Fruit fly (Drosophila melanogaster) whole organism, embryonic: Measurements from ENCODE around the gene drl.
A peak's percentile ranks its signal among the peaks of the same experiment; 100 is the strongest.

ENCODE experiments used
- Atf-2 ChIP-seq: fragments of 200-800 bp; sonication (Bioruptor generic); optimal IDR thresholded peaks from 2 replicates; lab custom pipeline; 2016; ENCODE audit warnings: missing biosample characterization, missing genetic modification characterization
- Atf6 ChIP-seq: fragments of 200-800 bp; sonication (Bioruptor generic); IDR thresholded peaks from 2 replicates; pipeline ENCODE4 v1.3.6; 2022; ENCODE audit warnings: missing biosample characterization, missing genetic modification characterization
- CG10209 ChIP-seq: fragments of 200-800 bp; sonication (Bioruptor generic); optimal IDR thresholded peaks from 3 replicates; lab custom pipeline; 2017; ENCODE audit warnings: missing biosample characterization, mild to moderate bottlenecking, missing genetic modification characterization, missing genetic modification reagents
- CG11504 ChIP-seq: fragments of 200-800 bp; sonication (Bioruptor generic); optimal IDR thresholded peaks from 3 replicates; lab custom pipeline; 2019; ENCODE audit warnings: missing biosample characterization, mild to moderate bottlenecking, missing genetic modification characterization, moderate library complexity
- CG12391 ChIP-seq: fragments of 200-800 bp; sonication (Bioruptor generic); optimal IDR thresholded peaks from 3 replicates; lab custom pipeline; 2018; ENCODE audit warnings: missing biosample characterization, mild to moderate bottlenecking, missing genetic modification characterization, moderate library complexity
- CG15601 ChIP-seq: fragments of 200-800 bp; sonication (Bioruptor generic); optimal IDR thresholded peaks from 3 replicates; lab custom pipeline; 2019; ENCODE audit warnings: missing biosample characterization, mild to moderate bottlenecking, missing genetic modification characterization, moderate library complexity
- CG17385 ChIP-seq: fragments of 200-800 bp; sonication (Bioruptor generic); optimal IDR thresholded peaks from 3 replicates; lab custom pipeline; 2018; ENCODE audit warnings: missing biosample characterization, mild to moderate bottlenecking, missing genetic modification characterization
- CG2116 ChIP-seq: fragments of 200-800 bp; sonication (Bioruptor generic); optimal IDR thresholded peaks from 3 replicates; lab custom pipeline; 2018; ENCODE audit warnings: missing biosample characterization, mild to moderate bottlenecking, missing genetic modification characterization
- CG2120 ChIP-seq: fragments of 200-800 bp; sonication (Bioruptor generic); optimal IDR thresholded peaks from 3 replicates; lab custom pipeline; 2016; ENCODE audit warnings: missing biosample characterization, missing genetic modification characterization
- CG2678 ChIP-seq: fragments of 200-800 bp; sonication (Bioruptor generic); optimal IDR thresholded peaks from 3 replicates; lab custom pipeline; 2019; ENCODE audit warnings: missing biosample characterization, mild to moderate bottlenecking, missing genetic modification characterization, moderate library complexity
- CG5245 ChIP-seq: fragments of 200-800 bp; sonication (Bioruptor generic); optimal IDR thresholded peaks from 3 replicates; lab custom pipeline; 2016; ENCODE audit warnings: missing biosample characterization, missing genetic modification characterization
- CG7839 ChIP-seq: fragments of 200-800 bp; sonication (Bioruptor generic); optimal IDR thresholded peaks from 3 replicates; lab custom pipeline; 2018; ENCODE audit warnings: missing biosample characterization, mild to moderate bottlenecking, missing genetic modification characterization, moderate library complexity
- CG8388 ChIP-seq: fragments of 200-800 bp; sonication (Bioruptor generic); optimal IDR thresholded peaks from 2 replicates; lab custom pipeline; 2019; ENCODE audit warnings: missing biosample characterization, mild to moderate bottlenecking, missing genetic modification characterization, moderate library complexity
- CG9727 ChIP-seq: fragments of 200-800 bp; sonication (Bioruptor generic); optimal IDR thresholded peaks from 3 replicates; lab custom pipeline; 2017; ENCODE audit warnings: missing biosample characterization, mild to moderate bottlenecking, missing genetic modification characterization
- Doc2 ChIP-seq: fragments of 200-800 bp; sonication (Bioruptor generic); IDR thresholded peaks from 2 replicates; pipeline ENCODE4 v1.3.6; 2022; ENCODE audit warnings: missing biosample characterization, missing genetic modification characterization
- ERR ChIP-seq: fragments of 200-800 bp; sonication (Bioruptor generic); optimal IDR thresholded peaks from 2 replicates; lab custom pipeline; 2016; ENCODE audit warnings: missing biosample characterization, missing genetic modification characterization
- Hsf ChIP-seq: fragments of 200-800 bp; sonication (Bioruptor generic); optimal IDR thresholded peaks from 3 replicates; lab custom pipeline; 2016; ENCODE audit warnings: missing biosample characterization, missing genetic modification characterization
- Med ChIP-seq: fragments of 200-800 bp; sonication (Bioruptor generic); peaks from one replicate; lab custom pipeline; 2016; ENCODE audit warnings: missing biosample characterization, missing genetic modification characterization, mild to moderate bottlenecking, inconsistent platforms, moderate library complexity
- Oli ChIP-seq: fragments of 200-800 bp; sonication (Bioruptor generic); optimal IDR thresholded peaks from 2 replicates; lab custom pipeline; 2018; ENCODE audit warnings: missing biosample characterization, mild to moderate bottlenecking, missing genetic modification characterization, moderate library complexity
- PHDP ChIP-seq: fragments of 200-800 bp; sonication (Bioruptor generic); optimal IDR thresholded peaks from 3 replicates; lab custom pipeline; 2018; ENCODE audit warnings: missing biosample characterization, mild to moderate bottlenecking, missing genetic modification characterization, moderate library complexity
- Sox102F ChIP-seq: fragments of 200-800 bp; sonication (Bioruptor generic); optimal IDR thresholded peaks from 2 replicates; lab custom pipeline; 2018; ENCODE audit warnings: missing biosample characterization, mild to moderate bottlenecking, missing genetic modification characterization, moderate library complexity
- Xrp1 ChIP-seq: fragments of 200-800 bp; sonication (Bioruptor generic); IDR thresholded peaks from 2 replicates; pipeline ENCODE4 v1.3.6; 2022; ENCODE audit warnings: missing biosample characterization, missing genetic modification characterization
- ara ChIP-seq: fragments of 200-800 bp; sonication (Bioruptor generic); IDR thresholded peaks from 2 replicates; pipeline ENCODE4 v1.3.6; 2022; ENCODE audit warnings: missing biosample characterization, missing genetic modification characterization
- ase ChIP-seq: fragments of 200-800 bp; sonication (Bioruptor generic); IDR thresholded peaks from 3 replicates; pipeline ENCODE4 v1.3.6; 2022; ENCODE audit warnings: missing biosample characterization, missing genetic modification characterization
- bsh ChIP-seq, 2 experiments: fragments of 200-800 bp; sonication (Bioruptor generic); optimal IDR thresholded peaks; 2 replicates each; lab custom pipeline; 2017 to 2018; ENCODE audit warnings: mild to moderate bottlenecking in 2 of 2, missing biosample characterization in 2 of 2, missing genetic modification characterization in 2 of 2, moderate library complexity in 1 of 2
- chif ChIP-seq, 2 experiments: fragments of 200-800 bp; sonication (Bioruptor generic); optimal IDR thresholded peaks; 3 replicates each; lab custom pipeline; 2016; ENCODE audit warnings: missing biosample characterization in 2 of 2, missing genetic modification characterization in 2 of 2
- dm ChIP-seq: fragments of 200-800 bp; sonication (Bioruptor generic); optimal IDR thresholded peaks from 3 replicates; lab custom pipeline; 2016; ENCODE audit warnings: missing biosample characterization, missing genetic modification characterization
- dmrt11E ChIP-seq: fragments of 200-800 bp; sonication (Bioruptor generic); optimal IDR thresholded peaks from 3 replicates; lab custom pipeline; 2018; ENCODE audit warnings: missing biosample characterization, mild to moderate bottlenecking, missing genetic modification characterization, moderate library complexity
- dpn ChIP-seq, 2 experiments: fragments of 200-800 bp; sonication (Bioruptor generic); optimal IDR thresholded peaks; 3 replicates each; lab custom pipeline; 2016; ENCODE audit warnings: missing biosample characterization in 2 of 2, missing genetic modification characterization in 2 of 2
- eve ChIP-seq, 2 experiments: fragments of >200 bp; optimal IDR thresholded peaks; 2 replicates each; lab custom pipeline; 2017; ENCODE audit warnings: missing biosample characterization in 2 of 2, missing genetic modification characterization in 2 of 2
- gem ChIP-seq: fragments of 200-800 bp; sonication (Bioruptor generic); optimal IDR thresholded peaks from 2 replicates; lab custom pipeline; 2019; ENCODE audit warnings: missing biosample characterization, mild to moderate bottlenecking, missing genetic modification characterization, moderate library complexity
- klu ChIP-seq: fragments of 200-800 bp; sonication (Bioruptor generic); IDR thresholded peaks from 2 replicates; pipeline ENCODE4 v1.3.6; 2022; ENCODE audit warnings: missing biosample characterization, missing genetic modification characterization
- lola ChIP-seq, 3 experiments: fragments of >200 bp in 2 of 3; fragments of 200-800 bp in 1 of 3; sonication (Bioruptor generic) in 1 of 3; optimal IDR thresholded peaks; 2 replicates each; lab custom pipeline; 2017 to 2019; ENCODE audit warnings: missing biosample characterization in 3 of 3, missing genetic modification characterization in 3 of 3, mild to moderate bottlenecking in 1 of 3, moderate library complexity in 1 of 3
- nmo ChIP-seq: fragments of 200-800 bp; sonication (Bioruptor generic); optimal IDR thresholded peaks from 2 replicates; lab custom pipeline; 2018; ENCODE audit warnings: missing biosample characterization, mild to moderate bottlenecking, missing genetic modification characterization, moderate library complexity
- oc ChIP-seq: fragments of 200-800 bp; sonication (Bioruptor generic); optimal IDR thresholded peaks from 2 replicates; lab custom pipeline; 2018; ENCODE audit warnings: missing biosample characterization, mild to moderate bottlenecking, missing genetic modification characterization, moderate library complexity
- otp ChIP-seq: fragments of 200-800 bp; sonication (Bioruptor generic); IDR thresholded peaks from 3 replicates; pipeline ENCODE4, ENCODE4 v1.3.6; 2022; ENCODE audit warnings: missing biosample characterization, missing genetic modification characterization
- phol ChIP-seq: fragments of 200-800 bp; sonication (Bioruptor generic); optimal IDR thresholded peaks from 3 replicates; lab custom pipeline; 2018; ENCODE audit warnings: missing biosample characterization, mild to moderate bottlenecking, missing genetic modification characterization, moderate library complexity
- pnt ChIP-seq: fragments of 200-800 bp; sonication (Bioruptor generic); optimal IDR thresholded peaks from 3 replicates; lab custom pipeline; 2016; ENCODE audit warnings: missing biosample characterization, missing genetic modification characterization
- psq ChIP-seq: fragments of 200-800 bp; sonication (Bioruptor generic); optimal IDR thresholded peaks from 2 replicates; lab custom pipeline; 2017; ENCODE audit warnings: missing biosample characterization, missing genetic modification characterization
- ranshi ChIP-seq: fragments of 200-800 bp; sonication (Bioruptor generic); IDR thresholded peaks from 2 replicates; pipeline ENCODE4 v1.3.6; 2022; ENCODE audit warnings: missing biosample characterization, missing genetic modification characterization
- row ChIP-seq: fragments of 200-800 bp; sonication (Bioruptor generic); IDR thresholded peaks from 3 replicates; pipeline ENCODE4 v1.3.6; 2022; ENCODE audit warnings: missing biosample characterization, missing genetic modification characterization
- sc ChIP-seq, 3 experiments: fragments of >200 bp in 2 of 3; fragments of 200-800 bp in 1 of 3; sonication (Bioruptor generic) in 1 of 3; optimal IDR thresholded peaks; 2 replicates in 2 of 3; 3 replicates in 1 of 3; lab custom pipeline; 2017; ENCODE audit warnings: mild to moderate bottlenecking in 1 of 3, missing biosample characterization in 1 of 3, missing genetic modification characterization in 1 of 3, missing genetic modification reagents in 1 of 3
- sens ChIP-seq: fragments of 200-800 bp; sonication (Bioruptor generic); peaks from one replicate; lab custom pipeline; 2016; ENCODE audit warnings: missing biosample characterization, missing genetic modification characterization
- sisA ChIP-seq: fragments of 200-800 bp; sonication (Bioruptor generic); IDR thresholded peaks from 2 replicates; pipeline ENCODE4 v1.3.6; 2022; ENCODE audit warnings: missing biosample characterization, missing genetic modification characterization
- tgo ChIP-seq: fragments of 200-800 bp; sonication (Bioruptor generic); IDR thresholded peaks from 3 replicates; pipeline ENCODE4 v1.3.6; 2022; ENCODE audit warnings: missing biosample characterization, missing genetic modification characterization
- tin ChIP-seq: fragments of 200-800 bp; sonication (Bioruptor generic); optimal IDR thresholded peaks from 3 replicates; lab custom pipeline; 2016; ENCODE audit warnings: missing biosample characterization, missing genetic modification characterization
- tio ChIP-seq: fragments of 200-800 bp; sonication (Bioruptor generic); optimal IDR thresholded peaks from 2 replicates; lab custom pipeline; 2017; ENCODE audit warnings: missing biosample characterization, missing genetic modification characterization, inconsistent platforms
- unpg ChIP-seq: fragments of 200-800 bp; sonication (Bioruptor generic); optimal IDR thresholded peaks from 3 replicates; lab custom pipeline; 2018; ENCODE audit warnings: missing biosample characterization, mild to moderate bottlenecking, missing genetic modification characterization, moderate library complexity
- wdn ChIP-seq: fragments of 200-800 bp; sonication (Bioruptor generic); IDR thresholded peaks from 2 replicates; pipeline ENCODE4 v1.3.6; 2022; ENCODE audit warnings: missing biosample characterization, missing genetic modification characterization
- z ChIP-seq: fragments of 200-800 bp; sonication (Bioruptor generic); IDR thresholded peaks from 3 replicates; pipeline ENCODE4 v1.3.6; 2022; ENCODE audit warnings: missing biosample characterization, missing genetic modification characterization

Gene drl

dm6 chr2L:19212401-19212800 lies 22.3 kb downstream of the drl start:
- peak; percentile 14; the same call in 1 of the 2 replicates for TF ChIP-seq Xrp1 (GFP tag; lab: Robert Waterston, UW)
- peak; percentile 51 for TF ChIP-seq dmrt11E (tag; lab: Kevin White, UChicago)
- TF ChIP-seq CG7839, result peak; percentile 12
- peak; percentile 54 for TF ChIP-seq gem
- no peak for TF ChIP-seq sc (optimal IDR thresholded peaks at IDR 0.05; lab: Kevin White, UChicago)
- TF ChIP-seq sc (GFP tag; optimal IDR thresholded peaks at IDR 0.05; lab: Kevin White, UChicago), result no peak
- TF ChIP-seq CG8388 (GFP tag; lab: Kevin White, UChicago), result peak; percentile 10
- TF ChIP-seq tio (GFP tag; lab: Kevin White, UChicago), result peak; percentile 2
- TF ChIP-seq tgo (GFP tag; lab: Robert Waterston, UW), result no peak
- TF ChIP-seq CG15601, result no peak
- TF ChIP-seq CG9727 (GFP tag; lab: Kevin White, UChicago), result peak; percentile 42
- TF ChIP-seq z, result no peak
- peak; percentile 1 for TF ChIP-seq CG2678 (tag; lab: Kevin White, UChicago)
- TF ChIP-seq otp (GFP tag; lab: Robert Waterston, UW), result peak; percentile 18; the same call in 1 of the 3 replicates
- TF ChIP-seq ara (GFP tag; lab: Robert Waterston, UW), result 0 out of 2 replicates have a peak, but pooled peaks have one; percentile 1
- TF ChIP-seq Atf6 (GFP tag; lab: Robert Waterston, UW), result no peak
- TF ChIP-seq tin (GFP tag; lab: Kevin White, UChicago), result peak; percentile 11
- TF ChIP-seq dpn (GFP tag; optimal IDR thresholded peaks at IDR 0.05; lab: Kevin White, UChicago), result peak in 1 of 2 experiments; percentile 14
- peak in 1 of 2 experiments; percentile 47 for TF ChIP-seq bsh (GFP tag; optimal IDR thresholded peaks at IDR 0.05; lab: Kevin White, UChicago)
- TF ChIP-seq sens (GFP tag; lab: Kevin White, UChicago), result peak; percentile 87
- no peak for TF ChIP-seq nmo
- no peak for TF ChIP-seq CG2116
- TF ChIP-seq psq (GFP tag; lab: Kevin White, UChicago), result no peak
- peak in 1 of 3 experiments; percentile 29 for TF ChIP-seq lola (GFP tag; optimal IDR thresholded peaks at IDR 0.05; lab: Kevin White, UChicago)
- TF ChIP-seq CG12391 (tag; lab: Kevin White, UChicago), result peak; percentile 18
- TF ChIP-seq ase (GFP tag; lab: Robert Waterston, UW), result no peak
- TF ChIP-seq chif (GFP tag; optimal IDR thresholded peaks at IDR 0.05; lab: Kevin White, UChicago), result peak in 1 of 2 experiments; percentile 5
- peak; percentile 40 for TF ChIP-seq CG11504 (tag; lab: Kevin White, UChicago)
- no peak for TF ChIP-seq CG17385
- TF ChIP-seq eve (GFP tag; optimal IDR thresholded peaks at IDR 0.05; lab: Kevin White, UChicago), result peak in 1 of 2 experiments; percentile 36
- TF ChIP-seq PHDP (tag; lab: Kevin White, UChicago), result peak; percentile 3
- 0 out of 2 replicates have a peak, but pooled peaks have one; percentile 42 for TF ChIP-seq ranshi (GFP tag; lab: Robert Waterston, UW)
- peak; percentile 2 for TF ChIP-seq pnt (GFP tag; lab: Kevin White, UChicago)
- TF ChIP-seq CG2120, result peak; percentile 14
- TF ChIP-seq Med, result peak; percentile 31
- TF ChIP-seq ERR (GFP tag; lab: Kevin White, UChicago), result no peak
- TF ChIP-seq Oli (tag; lab: Kevin White, UChicago), result peak; percentile 17
- 0 out of 2 replicates have a peak, but pooled peaks have one; percentile 11 for TF ChIP-seq klu
- TF ChIP-seq Hsf (GFP tag; lab: Kevin White, UChicago), result peak; percentile 5
- TF ChIP-seq Atf-2 (GFP tag; lab: Kevin White, UChicago), result peak; percentile 4
- TF ChIP-seq dm (GFP tag; lab: Kevin White, UChicago), result no peak
- no peak for TF ChIP-seq phol
- no peak for TF ChIP-seq CG5245 (GFP tag; lab: Kevin White, UChicago)
- TF ChIP-seq wdn (GFP tag; lab: Robert Waterston, UW), result no peak
- TF ChIP-seq Doc2 (GFP tag; lab: Robert Waterston, UW), result no peak
- peak; percentile 18 for TF ChIP-seq Sox102F (GFP tag; lab: Kevin White, UChicago)
- TF ChIP-seq row, result peak; percentile 27; the same call in 1 of the 3 replicates
- TF ChIP-seq sisA (GFP tag; lab: Robert Waterston, UW), result peak; percentile 34
- peak; percentile 42 for TF ChIP-seq unpg
- TF ChIP-seq CG10209 (GFP tag; lab: Kevin White, UChicago), result peak; percentile 25
- TF ChIP-seq oc (tag; lab: Kevin White, UChicago), result no peak
